Worm (Caenorhabditis elegans) whole organism, mixed stage, embryonic: ENCODE data around the gene F21H7.2.

Experiments
- M03D4.4 ChIP-seq: sonication (generic microtip); optimal IDR thresholded peaks from 2 replicates; lab custom pipeline; 2017; ENCODE audit warnings: mild to moderate bottlenecking, missing genetic modification characterization, missing compliant biosample characterization
- bed-3 ChIP-seq: fragments of 200-800 bp; sonication (Bioruptor generic); optimal IDR thresholded peaks from 3 replicates; lab custom pipeline; 2018; ENCODE audit warnings: mild to moderate bottlenecking, missing genetic modification characterization, moderate library complexity, missing compliant biosample characterization
- ceh-39 ChIP-seq: fragments of 150-350 bp; optimal IDR thresholded peaks from 2 replicates; lab custom pipeline; 2014; ENCODE audit warnings: missing biosample characterization, missing genetic modification characterization
- ceh-43 ChIP-seq: fragments of 200-800 bp; sonication (Bioruptor generic); optimal IDR thresholded peaks from 2 replicates; lab custom pipeline; 2018; ENCODE audit warnings: mild to moderate bottlenecking, missing genetic modification characterization, moderate library complexity, missing compliant biosample characterization
- ceh-83 ChIP-seq: fragments of 200-800 bp; sonication (Bioruptor generic); optimal IDR thresholded peaks from 2 replicates; lab custom pipeline; 2018; ENCODE audit warnings: mild to moderate bottlenecking, missing genetic modification characterization, missing compliant biosample characterization
- ces-1 ChIP-seq: fragments of 150-350 bp; optimal IDR thresholded peaks from 2 replicates; lab custom pipeline; 2014; ENCODE audit warnings: missing biosample characterization, missing genetic modification reagents, missing genetic modification characterization
- drap-1 ChIP-seq: fragments of 200-800 bp; sonication (Bioruptor generic); optimal IDR thresholded peaks from 3 replicates; lab custom pipeline; 2018; ENCODE audit warnings: mild to moderate bottlenecking, missing genetic modification characterization, missing compliant biosample characterization
- elt-1 ChIP-seq: sonication (generic microtip); optimal IDR thresholded peaks from 2 replicates; lab custom pipeline; 2017; ENCODE audit warnings: missing genetic modification characterization, mild to moderate bottlenecking, missing compliant biosample characterization, antibody characterized with exemption, moderate library complexity, borderline replicate concordance; ENCODE audit not compliant: insufficient read depth
- elt-3 ChIP-seq: fragments of 150-350 bp; optimal IDR thresholded peaks from 2 replicates; lab custom pipeline; 2014; ENCODE audit warnings: missing biosample characterization, missing genetic modification characterization
- flh-1 ChIP-seq: fragments of 200-800 bp; sonication (Bioruptor generic); optimal IDR thresholded peaks from 2 replicates; lab custom pipeline; 2018; ENCODE audit warnings: mild to moderate bottlenecking, missing genetic modification characterization, moderate library complexity, missing compliant biosample characterization
- ham-2 ChIP-seq: fragments of 200-800 bp; sonication (Bioruptor generic); optimal IDR thresholded peaks from 2 replicates; lab custom pipeline; 2018; ENCODE audit warnings: mild to moderate bottlenecking, missing genetic modification characterization, missing compliant biosample characterization
- hlh-1 ChIP-seq: fragments of 150-350 bp; optimal IDR thresholded peaks from 2 replicates; lab custom pipeline; 2014; ENCODE audit warnings: missing biosample characterization, missing genetic modification reagents, missing genetic modification characterization
- lsy-2 ChIP-seq: fragments of 150-350 bp; optimal IDR thresholded peaks from 2 replicates; lab custom pipeline; 2014; ENCODE audit warnings: missing biosample characterization, missing genetic modification characterization
- mab-5 ChIP-seq: fragments of 150-350 bp; optimal IDR thresholded peaks from 2 replicates; lab custom pipeline; 2014; ENCODE audit warnings: missing biosample characterization, missing genetic modification characterization
- mls-2 ChIP-seq: sonication (generic microtip); optimal IDR thresholded peaks from 2 replicates; lab custom pipeline; 2016; ENCODE audit warnings: mild to moderate bottlenecking, missing genetic modification characterization, moderate library complexity, missing compliant biosample characterization
- nhr-12 ChIP-seq: fragments of 150-350 bp; optimal IDR thresholded peaks from 2 replicates; lab custom pipeline; 2014; ENCODE audit warnings: missing biosample characterization, missing genetic modification characterization
- nhr-2 ChIP-seq: fragments of 150-350 bp; optimal IDR thresholded peaks from 2 replicates; lab custom pipeline; 2014; ENCODE audit warnings: missing biosample characterization, missing genetic modification characterization
- nhr-237 ChIP-seq: fragments of 150-350 bp; optimal IDR thresholded peaks from 2 replicates; lab custom pipeline; 2014; ENCODE audit warnings: missing biosample characterization, missing genetic modification characterization
- nhr-28 ChIP-seq: fragments of 150-350 bp; optimal IDR thresholded peaks from 2 replicates; lab custom pipeline; 2014; ENCODE audit warnings: missing biosample characterization, missing genetic modification characterization
- nhr-76 ChIP-seq: sonication (generic microtip); optimal IDR thresholded peaks from 2 replicates; lab custom pipeline; 2017; ENCODE audit warnings: missing biosample characterization, missing genetic modification characterization
- pha-4 ChIP-seq: fragments of 150-350 bp; optimal IDR thresholded peaks from 2 replicates; lab custom pipeline; 2018; ENCODE audit warnings: missing biosample characterization, missing genetic modification reagents, missing genetic modification characterization
- sem-2 ChIP-seq: fragments of 200-800 bp; sonication (Bioruptor generic); optimal IDR thresholded peaks from 2 replicates; lab custom pipeline; 2018; ENCODE audit warnings: mild to moderate bottlenecking, missing genetic modification characterization, missing compliant biosample characterization
- snpc-4 ChIP-seq: fragments of 150-350 bp; optimal IDR thresholded peaks from 2 replicates; lab custom pipeline; 2014; ENCODE audit warnings: missing biosample characterization, missing genetic modification characterization
- sptf-1 ChIP-seq: sonication (generic microtip); optimal IDR thresholded peaks from 2 replicates; lab custom pipeline; 2017; ENCODE audit warnings: mild to moderate bottlenecking, missing genetic modification characterization, moderate library complexity, missing compliant biosample characterization
- tbx-8 ChIP-seq: fragments of 200-800 bp; sonication (Bioruptor generic); optimal IDR thresholded peaks from 2 replicates; lab custom pipeline; 2018; ENCODE audit warnings: mild to moderate bottlenecking, missing genetic modification characterization, moderate library complexity, missing compliant biosample characterization
- unc-120 ChIP-seq: sonication (generic microtip); optimal IDR thresholded peaks from 2 replicates; lab custom pipeline; 2017; ENCODE audit warnings: missing genetic modification characterization, missing compliant biosample characterization; ENCODE audit not compliant: poor library complexity, severe bottlenecking
- unc-62 ChIP-seq: fragments of 150-350 bp; optimal IDR thresholded peaks from 2 replicates; lab custom pipeline; 2014; ENCODE audit warnings: missing biosample characterization, missing genetic modification reagents, missing genetic modification characterization
- zip-8 ChIP-seq: fragments of 150-350 bp; optimal IDR thresholded peaks from 2 replicates; lab custom pipeline; 2014; ENCODE audit warnings: missing biosample characterization, missing genetic modification characterization
- ztf-11 ChIP-seq: fragments of 150-350 bp; optimal IDR thresholded peaks from 2 replicates; lab custom pipeline; 2014; ENCODE audit warnings: missing biosample characterization, missing genetic modification characterization

Gene F21H7.2

ce11 chrV:16229896-16230295, at the start of gene F21H7.2, which contains the start of gene F21H7.12:
Gene F21H7.2 (minus strand): TSS chrV:16229996.
Gene F21H7.12 (plus strand): TSS chrV:16230165.
- no peak for TF ChIP-seq ces-1
- TF ChIP-seq ceh-43 (GFP tag; lab: Kevin White, UChicago): no peak
- TF ChIP-seq mab-5 (tag; lab: Kevin White, UChicago): no peak
- TF ChIP-seq nhr-237 (tag; lab: Kevin White, UChicago): no peak
- no peak for TF ChIP-seq mls-2 (tag; lab: Kevin White, UChicago)
- TF ChIP-seq ham-2 (GFP tag; lab: Kevin White, UChicago): no peak
- no peak for TF ChIP-seq ceh-83 (GFP tag; lab: Kevin White, UChicago)
- no peak for TF ChIP-seq hlh-1 (tag; lab: Kevin White, UChicago)
- no peak for TF ChIP-seq tbx-8 (GFP tag; lab: Kevin White, UChicago)
- TF ChIP-seq sptf-1 (tag; lab: Kevin White, UChicago): no peak
- no peak for TF ChIP-seq zip-8 (tag; lab: Kevin White, UChicago)
- no peak for TF ChIP-seq nhr-12 (tag; lab: Kevin White, UChicago)
- no peak for TF ChIP-seq snpc-4
- no peak for TF ChIP-seq nhr-76 (tag; lab: Kevin White, UChicago)
- TF ChIP-seq, all 35 proteins: peak for 0

ce11 chrV:16277918-16278317, 48.1 kb upstream of the F21H7.2 start, which contains the start of gene cyp-37B1:
Gene cyp-37B1 (plus strand): TSS chrV:16278116.
- TF ChIP-seq flh-1 (GFP tag; lab: Kevin White, UChicago) (no peak), ceh-43 (GFP tag; lab: Kevin White, UChicago) (no peak), ztf-11 (no peak), mab-5 (tag; lab: Kevin White, UChicago) (no peak), bed-3 (GFP tag; lab: Kevin White, UChicago) (no peak), sptf-1 (tag; lab: Kevin White, UChicago) (no peak), nhr-76 (tag; lab: Kevin White, UChicago) (no peak), lsy-2 (tag; lab: Kevin White, UChicago) (no peak), nhr-28 (tag; lab: Kevin White, UChicago) (no peak), nhr-2 (tag; lab: Kevin White, UChicago) (no peak), ceh-39 (tag; lab: Kevin White, UChicago) (no peak), ceh-83 (GFP tag; lab: Kevin White, UChicago) (no peak), sem-2 (GFP tag; lab: Kevin White, UChicago) (no peak), elt-3 (no peak), elt-1 (tag; lab: Kevin White, UChicago) (no peak), unc-120 (tag; lab: Kevin White, UChicago) (no peak), pha-4 (tag; lab: Kevin White, UChicago) (no peak), tbx-8 (GFP tag; lab: Kevin White, UChicago) (no peak), zip-8 (tag; lab: Kevin White, UChicago) (no peak)

ce11 chrV:16275347-16275746, 45.6 kb upstream of the F21H7.2 start, which contains the start of gene pacl-1:
Gene pacl-1 (minus strand): TSS chrV:16275447.
- TF ChIP-seq mab-5 (tag; lab: Kevin White, UChicago) (no peak), unc-62 (GFP tag; lab: Kevin White, UChicago) (no peak), hlh-1 (tag; lab: Kevin White, UChicago) (no peak), ztf-11 (no peak), drap-1 (GFP tag; lab: Kevin White, UChicago) (no peak), tbx-8 (GFP tag; lab: Kevin White, UChicago) (no peak), ham-2 (GFP tag; lab: Kevin White, UChicago) (no peak), M03D4.4 (no peak), mls-2 (tag; lab: Kevin White, UChicago) (no peak)

- TF ChIP-seq M03D4.4: no peak
Observed at ce11 chrV:16271121-16271520, 41.3 kb upstream of the F21H7.2 start, which contains the start of gene T13F3.6. Gene T13F3.6 (minus strand): TSS chrV:16271221.

ce11 chrV:16269556-16269955, 39.8 kb upstream of the F21H7.2 start, which contains the start of the genes fbxa-2 and T13F3.8:
Gene fbxa-2 (minus strand): TSS chrV:16269656.
Gene T13F3.8 (plus strand): TSS chrV:16269800.
- TF ChIP-seq elt-1 (tag; lab: Kevin White, UChicago): no peak
- no peak for TF ChIP-seq snpc-4
- TF ChIP-seq mls-2 (tag; lab: Kevin White, UChicago): no peak
- TF ChIP-seq ceh-39 (tag; lab: Kevin White, UChicago): no peak
- no peak for TF ChIP-seq drap-1 (GFP tag; lab: Kevin White, UChicago)
- no peak for TF ChIP-seq zip-8 (tag; lab: Kevin White, UChicago)
- no peak for TF ChIP-seq sem-2 (GFP tag; lab: Kevin White, UChicago)
- TF ChIP-seq M03D4.4: no peak
- TF ChIP-seq mab-5 (tag; lab: Kevin White, UChicago): no peak
- TF ChIP-seq nhr-2 (tag; lab: Kevin White, UChicago): no peak
- no peak for TF ChIP-seq flh-1 (GFP tag; lab: Kevin White, UChicago)
- no peak for TF ChIP-seq ces-1
- TF ChIP-seq hlh-1 (tag; lab: Kevin White, UChicago): no peak
